Fruit fly (Drosophila melanogaster) whole organism: ENCODE results near the gene Las.

ENCODE experiments used
- CG8478 ChIP-seq: fragments of >200 bp; optimal IDR thresholded peaks from 2 replicates; lab custom pipeline; 2018; ENCODE audit warnings: inconsistent platforms
- pan ChIP-seq: fragments of >200 bp; optimal IDR thresholded peaks from 2 replicates; lab custom pipeline; 2017
- psq ChIP-seq: fragments of >200 bp; optimal IDR thresholded peaks from 2 replicates; lab custom pipeline; 2017
- usp ChIP-seq: fragments of >200 bp; optimal IDR thresholded peaks from 2 replicates; lab custom pipeline; 2017; ENCODE audit warnings: missing biosample characterization, missing genetic modification characterization, mixed read lengths

- TF ChIP-seq psq (lab: Kevin White, UChicago) (no peak), usp (GFP tag; lab: Kevin White, UChicago) (no peak), CG8478 (lab: Kevin White, UChicago) (no peak), pan (lab: Kevin White, UChicago) (no peak)
Observed at dm6 chr3L:20385969-20386370, 46.2 kb downstream of the Las start.
